Worm (Caenorhabditis elegans): ENCODE measurements around the gene K06A4.6.

K06A4.6 gene

DNA sequence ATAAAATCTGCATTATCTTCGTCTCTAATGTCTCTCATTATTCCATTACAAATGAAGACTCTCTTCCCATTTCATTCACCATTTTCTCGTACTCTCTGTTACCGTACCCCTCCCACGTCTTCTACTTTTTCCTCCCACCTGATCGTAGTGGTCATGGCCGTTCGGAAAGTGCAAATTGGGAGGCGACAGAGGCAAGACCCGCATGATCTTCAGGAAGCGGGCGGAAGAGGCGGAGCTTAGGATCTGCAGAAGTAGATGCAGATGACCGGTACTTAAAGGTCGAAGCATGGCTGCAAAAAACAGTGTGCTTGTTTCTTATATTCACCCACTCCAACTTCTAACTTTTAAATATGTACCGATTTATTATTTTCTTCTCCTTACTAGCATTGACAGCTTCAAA lies 2.6 kb downstream of the K06A4.6 start, which contains the start of gene nas-3:
Gene nas-3, plus strand, starts transcription at position 301 of the 400 bp plus-strand sequence.
- TF ChIP-seq lin-40 (tag; optimal IDR thresholded peaks at IDR 0.05) (no peak), B0035.1 (tag; optimal IDR thresholded peaks at IDR 0.05) (no peak), nfyb-1 (GFP tag; IDR thresholded peaks at IDR 0.05) (no peak), mel-28 (tag; optimal IDR thresholded peaks at IDR 0.05; ENCODE audit: borderline replicate concordance) (no peak), bed-1 (GFP tag; IDR thresholded peaks at IDR 0.05) (no peak), Y67H2A.10 (GFP tag; conservative IDR thresholded peaks at IDR 0.05) (no peak)

- no peak for TF ChIP-seq lin-54 (GFP tag; optimal IDR thresholded peaks at IDR 0.05)
- no peak for TF ChIP-seq sdz-38 (tag; optimal IDR thresholded peaks at IDR 0.05)
- no peak for TF ChIP-seq rcor-1 (GFP tag; IDR thresholded peaks at IDR 0.05)
- no peak for TF ChIP-seq nfyb-1 (GFP tag; IDR thresholded peaks at IDR 0.05)
- no peak for TF ChIP-seq Y79H2A.3 (GFP tag; conservative IDR thresholded peaks at IDR 0.05)
- no peak for TF ChIP-seq ceh-40 (GFP tag; IDR thresholded peaks at IDR 0.05)
- TF ChIP-seq let-607 (tag; optimal IDR thresholded peaks at IDR 0.05) = no peak
- no peak for TF ChIP-seq lin-26 (GFP tag; IDR thresholded peaks at IDR 0.05)
- TF ChIP-seq chd-7 (tag; optimal IDR thresholded peaks at IDR 0.05) = no peak
- no peak for TF ChIP-seq nhr-27 (tag; optimal IDR thresholded peaks at IDR 0.05)
- TF ChIP-seq T26A5.8 (tag; optimal IDR thresholded peaks at IDR 0.05) = no peak
- TF ChIP-seq Y53F4B.3 (GFP tag; IDR thresholded peaks at IDR 0.05) = no peak
- TF ChIP-seq lsy-27 (tag; optimal IDR thresholded peaks at IDR 0.05; ENCODE audit: borderline replicate concordance, insufficient read depth) = no peak
Observed at ce11 chrV:9473924-9474323, 6.5 kb downstream of the K06A4.6 start.

- TF ChIP-seq Y56A3A.18 (GFP tag; IDR thresholded peaks at IDR 0.05) = no peak
- no peak for TF ChIP-seq ceh-40 (GFP tag; IDR thresholded peaks at IDR 0.05)
- TF ChIP-seq attf-6 (GFP tag; IDR thresholded peaks at IDR 0.05) = no peak
- no peak for TF ChIP-seq B0336.3 (GFP tag; IDR thresholded peaks at IDR 0.05)
- TF ChIP-seq dpl-1 (GFP tag; optimal IDR thresholded peaks at IDR 0.05) = no peak
- no peak for TF ChIP-seq ekl-4 (GFP tag; IDR thresholded peaks at IDR 0.05)
- no peak for TF ChIP-seq mcd-1 (GFP tag; IDR thresholded peaks at IDR 0.05)
- no peak for TF ChIP-seq D2030.7 (GFP tag; IDR thresholded peaks at IDR 0.05)
- TF ChIP-seq B0035.1 (tag; optimal IDR thresholded peaks at IDR 0.05) = no peak
- TF ChIP-seq lin-35 (GFP tag; optimal IDR thresholded peaks at IDR 0.05) = no peak
- TF ChIP-seq ceh-27 (GFP tag; optimal IDR thresholded peaks at IDR 0.05) = no peak
- TF ChIP-seq ztf-6 (GFP tag; IDR thresholded peaks at IDR 0.05) = no peak
- TF ChIP-seq snpc-1.3 (tag; optimal IDR thresholded peaks at IDR 0.05; ENCODE audit: insufficient read depth) = no peak
Observed at ce11 chrV:9471675-9472074, 8.8 kb downstream of the K06A4.6 start, which contains the start of gene flp-6. Gene flp-6 (plus strand): TSS chrV:9471975.

DNA sequence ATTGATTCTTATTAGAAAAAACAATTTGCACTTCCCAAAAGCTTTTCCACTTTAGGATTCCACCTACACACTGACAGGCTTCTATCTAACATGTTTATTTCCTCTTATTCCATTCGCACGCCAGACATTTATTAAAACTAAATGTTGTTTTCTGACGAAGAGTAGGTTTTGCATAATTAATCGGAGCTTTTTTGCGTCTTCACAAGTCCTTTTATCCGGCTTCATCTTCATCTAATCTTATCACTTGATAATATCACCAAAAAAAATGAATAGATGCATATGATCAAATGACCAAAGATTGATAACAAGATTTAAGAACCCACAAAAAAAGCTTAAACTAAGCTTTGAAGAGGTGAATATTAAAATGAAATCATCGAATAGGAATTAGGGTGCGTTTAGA lies 14.9 kb downstream of the K06A4.6 start:
- TF ChIP-seq B0261.1 (tag; optimal IDR thresholded peaks at IDR 0.05) (no peak), lin-40 (tag; optimal IDR thresholded peaks at IDR 0.05) (no peak), snpc-1.1 (tag; optimal IDR thresholded peaks at IDR 0.05; ENCODE audit: insufficient read depth) (no peak), K11D2.4 (GFP tag; IDR thresholded peaks at IDR 0.05) (no peak), Y53G8AR.9 (GFP tag; conservative IDR thresholded peaks at IDR 0.05) (no peak), F10E7.11 (tag; optimal IDR thresholded peaks at IDR 0.05) (no peak), akir-1 (GFP tag; optimal IDR thresholded peaks at IDR 0.05) (no peak)

Measured in whole organism, young adult.